Fruit fly (Drosophila melanogaster) whole organism, embryonic: ENCODE data around the gene Sec63.

Experiments
- Atf6 ChIP-seq: fragments of 200-800 bp; sonication (Bioruptor generic); IDR thresholded peaks from 2 replicates; pipeline ENCODE4 v1.3.6; 2022; ENCODE audit warnings: missing biosample characterization, missing genetic modification characterization
- CG10565 ChIP-seq: fragments of 200-800 bp; sonication (Bioruptor generic); optimal IDR thresholded peaks from 3 replicates; lab custom pipeline; 2016; ENCODE audit warnings: missing biosample characterization, mild to moderate bottlenecking, missing genetic modification characterization
- CG11398 ChIP-seq: fragments of 200-800 bp; sonication (Bioruptor generic); optimal IDR thresholded peaks from 2 replicates; lab custom pipeline; 2016; ENCODE audit warnings: missing biosample characterization, missing genetic modification characterization
- CG13287 ChIP-seq: fragments of 200-800 bp; sonication (Bioruptor generic); IDR thresholded peaks from 2 replicates; pipeline ENCODE4 v1.3.6; 2022; ENCODE audit warnings: missing biosample characterization, missing genetic modification characterization; ENCODE audit not compliant: partially characterized antibody
- CG13296 ChIP-seq: fragments of 200-800 bp; sonication (Bioruptor generic); optimal IDR thresholded peaks from 3 replicates; lab custom pipeline; 2018; ENCODE audit warnings: missing biosample characterization, mild to moderate bottlenecking, missing genetic modification characterization
- CG13624 ChIP-seq: fragments of 200-800 bp; sonication (Bioruptor generic); optimal IDR thresholded peaks from 2 replicates; lab custom pipeline; 2016; ENCODE audit warnings: missing biosample characterization, missing genetic modification characterization
- CG13894 ChIP-seq: fragments of 200-800 bp; sonication (Bioruptor generic); optimal IDR thresholded peaks from 3 replicates; lab custom pipeline; 2018; ENCODE audit warnings: missing biosample characterization, mild to moderate bottlenecking, missing genetic modification characterization, moderate library complexity
- CG1602 ChIP-seq: fragments of 200-800 bp; sonication (Bioruptor generic); optimal IDR thresholded peaks from 3 replicates; lab custom pipeline; 2016; ENCODE audit warnings: missing biosample characterization, missing genetic modification characterization
- CG16863 ChIP-seq: fragments of 200-800 bp; sonication (Bioruptor generic); optimal IDR thresholded peaks from 3 replicates; lab custom pipeline; 2016; ENCODE audit warnings: missing biosample characterization, missing genetic modification characterization
- CG31224 ChIP-seq: fragments of 200-800 bp; sonication (Bioruptor generic); IDR thresholded peaks from 2 replicates; pipeline ENCODE4 v1.3.6; 2022; ENCODE audit warnings: missing biosample characterization, missing genetic modification characterization
- CG31365 ChIP-seq: fragments of 200-800 bp; sonication (Bioruptor generic); optimal IDR thresholded peaks from 2 replicates; lab custom pipeline; 2018; ENCODE audit warnings: missing biosample characterization, mild to moderate bottlenecking, missing genetic modification characterization
- CG33213 ChIP-seq: fragments of 200-800 bp; sonication (Bioruptor generic); optimal IDR thresholded peaks from 3 replicates; lab custom pipeline; 2016; ENCODE audit warnings: missing biosample characterization, missing genetic modification characterization
- CG4360 ChIP-seq: fragments of 200-800 bp; sonication (Bioruptor generic); IDR thresholded peaks from 2 replicates; pipeline ENCODE4 v1.3.6; 2022; ENCODE audit warnings: missing biosample characterization, missing genetic modification characterization
- CG4707 ChIP-seq: fragments of 200-800 bp; sonication (Bioruptor generic); optimal IDR thresholded peaks from 2 replicates; lab custom pipeline; 2018; ENCODE audit warnings: missing biosample characterization, mild to moderate bottlenecking, missing genetic modification characterization, moderate library complexity
- CG6272 ChIP-seq: fragments of 200-800 bp; sonication (Bioruptor generic); IDR thresholded peaks from 2 replicates; pipeline ENCODE4 v1.3.6; 2022; ENCODE audit warnings: missing biosample characterization, missing genetic modification characterization
- CG7357 ChIP-seq: fragments of 200-800 bp; sonication (Bioruptor generic); IDR thresholded peaks from 3 replicates; pipeline ENCODE4 v1.3.6; 2022; ENCODE audit warnings: missing biosample characterization, missing genetic modification characterization
- CG8924 ChIP-seq: fragments of 200-800 bp; optimal IDR thresholded peaks from 3 replicates; lab custom pipeline; 2019; ENCODE audit warnings: missing biosample characterization, mild to moderate bottlenecking, missing genetic modification characterization, moderate library complexity
- CG9215 ChIP-seq: fragments of 200-800 bp; sonication (Bioruptor generic); IDR thresholded peaks from 2 replicates; pipeline ENCODE4 v1.3.6; 2022; ENCODE audit warnings: missing biosample characterization, missing genetic modification characterization
- CTCF ChIP-seq: fragments of 200-800 bp; sonication (Bioruptor generic); optimal IDR thresholded peaks from 2 replicates; lab custom pipeline; 2017; ENCODE audit warnings: missing biosample characterization, mild to moderate bottlenecking, missing genetic modification characterization, moderate library complexity
- Camta ChIP-seq: fragments of 200-800 bp; sonication (Bioruptor generic); optimal IDR thresholded peaks from 2 replicates; lab custom pipeline; 2016; ENCODE audit warnings: missing biosample characterization, missing genetic modification characterization
- Chrac-16 ChIP-seq: fragments of 200-800 bp; sonication (Bioruptor generic); optimal IDR thresholded peaks from 3 replicates; lab custom pipeline; 2016; ENCODE audit warnings: missing biosample characterization, missing genetic modification characterization
- Deaf1 ChIP-seq: fragments of 200-800 bp; optimal IDR thresholded peaks from 3 replicates; lab custom pipeline; 2019; ENCODE audit warnings: missing biosample characterization, mild to moderate bottlenecking, missing genetic modification characterization, moderate library complexity
- Dref ChIP-seq: fragments of 200-800 bp; sonication (Bioruptor generic); IDR thresholded peaks from 2 replicates; pipeline ENCODE4 v1.3.6; 2022; ENCODE audit warnings: missing biosample characterization, missing genetic modification characterization
- Elba2 ChIP-seq: fragments of 200-800 bp; sonication (Bioruptor generic); optimal IDR thresholded peaks from 3 replicates; lab custom pipeline; 2016; ENCODE audit warnings: missing biosample characterization, missing genetic modification characterization
- NK7.1 ChIP-seq: fragments of 200-800 bp; sonication (Bioruptor generic); optimal IDR thresholded peaks from 3 replicates; lab custom pipeline; 2016; ENCODE audit warnings: missing biosample characterization, missing genetic modification characterization
- Nf-YA ChIP-seq: fragments of 200-800 bp; sonication (Bioruptor generic); IDR thresholded peaks from 2 replicates; pipeline ENCODE4 v1.3.6; 2022; ENCODE audit warnings: missing biosample characterization, missing genetic modification characterization
- Xbp1 ChIP-seq: fragments of 200-800 bp; sonication (Bioruptor generic); optimal IDR thresholded peaks from 3 replicates; lab custom pipeline; 2016; ENCODE audit warnings: missing biosample characterization, mild to moderate bottlenecking, missing genetic modification characterization
- al ChIP-seq: fragments of 200-800 bp; sonication (Bioruptor generic); IDR thresholded peaks from 2 replicates; pipeline ENCODE4 v1.3.6; 2022; ENCODE audit warnings: missing biosample characterization, missing genetic modification characterization
- ap ChIP-seq: fragments of 200-800 bp; sonication (Bioruptor generic); IDR thresholded peaks from 2 replicates; pipeline ENCODE4 v1.3.6; 2022; ENCODE audit warnings: missing biosample characterization, missing genetic modification characterization
- cad ChIP-seq: fragments of >200 bp; optimal IDR thresholded peaks from 2 replicates; lab custom pipeline; 2017; ENCODE audit warnings: missing biosample characterization, missing genetic modification characterization
- chinmo ChIP-seq: fragments of 200-800 bp; sonication (Bioruptor generic); IDR thresholded peaks from 4 replicates; pipeline ENCODE4 v1.3.6; 2022; ENCODE audit warnings: missing biosample characterization, missing genetic modification characterization; ENCODE audit not compliant: partially characterized antibody
- danr ChIP-seq: fragments of 200-800 bp; sonication (Bioruptor generic); IDR thresholded peaks from 2 replicates; pipeline ENCODE4 v1.3.6; 2022; ENCODE audit warnings: missing biosample characterization, missing genetic modification characterization
- dm ChIP-seq: fragments of 200-800 bp; sonication (Bioruptor generic); optimal IDR thresholded peaks from 3 replicates; lab custom pipeline; 2016; ENCODE audit warnings: missing biosample characterization, missing genetic modification characterization
- en ChIP-seq: fragments of 200-800 bp; sonication (Bioruptor generic); optimal IDR thresholded peaks from 2 replicates; lab custom pipeline; 2016; ENCODE audit warnings: missing biosample characterization, missing genetic modification characterization
- ewg ChIP-seq: fragments of 200-800 bp; sonication (Bioruptor generic); optimal IDR thresholded peaks from 3 replicates; lab custom pipeline; 2017; ENCODE audit warnings: mild to moderate bottlenecking, missing biosample characterization, missing genetic modification reagents, missing genetic modification characterization
- fd102C ChIP-seq: fragments of 200-800 bp; sonication (Bioruptor generic); optimal IDR thresholded peaks from 2 replicates; lab custom pipeline; 2018; ENCODE audit warnings: missing biosample characterization, mild to moderate bottlenecking, missing genetic modification characterization, moderate library complexity
- hb ChIP-seq: fragments of 200-800 bp; sonication (Bioruptor generic); IDR thresholded peaks from 3 replicates; pipeline ENCODE4 v1.3.6; 2022; ENCODE audit warnings: missing biosample characterization, missing genetic modification characterization; ENCODE audit not compliant: partially characterized antibody
- jigr1 ChIP-seq: fragments of 200-800 bp; sonication (Bioruptor generic); IDR thresholded peaks from 3 replicates; pipeline ENCODE4 v1.3.6; 2022; ENCODE audit warnings: missing biosample characterization, missing genetic modification characterization
- klu ChIP-seq: fragments of 200-800 bp; sonication (Bioruptor generic); IDR thresholded peaks from 2 replicates; pipeline ENCODE4 v1.3.6; 2022; ENCODE audit warnings: missing biosample characterization, missing genetic modification characterization
- lilli ChIP-seq: fragments of 200-800 bp; sonication (Bioruptor generic); optimal IDR thresholded peaks from 3 replicates; lab custom pipeline; 2016; ENCODE audit warnings: missing biosample characterization, missing genetic modification characterization
- nerfin-2 ChIP-seq: fragments of 200-800 bp; sonication (Bioruptor generic); IDR thresholded peaks from 2 replicates; pipeline ENCODE4 v1.3.6; 2022; ENCODE audit warnings: missing biosample characterization, missing genetic modification characterization; ENCODE audit not compliant: partially characterized antibody
- otp ChIP-seq: fragments of 200-800 bp; sonication (Bioruptor generic); IDR thresholded peaks from 3 replicates; pipeline ENCODE4, ENCODE4 v1.3.6; 2022; ENCODE audit warnings: missing biosample characterization, missing genetic modification characterization
- pita ChIP-seq: fragments of 200-800 bp; sonication (Bioruptor generic); optimal IDR thresholded peaks from 2 replicates; lab custom pipeline; 2017; ENCODE audit warnings: missing biosample characterization, mild to moderate bottlenecking, missing genetic modification characterization
- pzg ChIP-seq: fragments of 200-800 bp; sonication (Bioruptor generic); optimal IDR thresholded peaks from 3 replicates; lab custom pipeline; 2018; ENCODE audit warnings: missing biosample characterization, mild to moderate bottlenecking, missing genetic modification characterization, moderate library complexity
- salm ChIP-seq: fragments of 200-800 bp; sonication (Bioruptor generic); optimal IDR thresholded peaks from 2 replicates; lab custom pipeline; 2018; ENCODE audit warnings: missing biosample characterization, mild to moderate bottlenecking, missing genetic modification characterization
- seq ChIP-seq: fragments of 200-800 bp; sonication (Bioruptor generic); IDR thresholded peaks from 2 replicates; pipeline ENCODE4 v1.3.6; 2022; ENCODE audit warnings: missing biosample characterization, missing genetic modification characterization
- sr ChIP-seq: fragments of 200-800 bp; sonication (Bioruptor generic); IDR thresholded peaks from 3 replicates; pipeline ENCODE4 v1.3.6; 2022; ENCODE audit warnings: missing biosample characterization, missing genetic modification characterization
- ttk ChIP-seq: fragments of 200-800 bp; sonication (Bioruptor generic); IDR thresholded peaks from 2 replicates; pipeline ENCODE4 v2.1.2; 2022; ENCODE audit warnings: missing biosample characterization, missing genetic modification characterization
- tup ChIP-seq: fragments of 200-800 bp; sonication (Bioruptor generic); optimal IDR thresholded peaks from 2 replicates; lab custom pipeline; 2016; ENCODE audit warnings: missing biosample characterization, mild to moderate bottlenecking, missing genetic modification characterization, moderate library complexity
- tx ChIP-seq: fragments of 200-800 bp; sonication (Bioruptor generic); optimal IDR thresholded peaks from 2 replicates; lab custom pipeline; 2016; ENCODE audit warnings: missing biosample characterization, missing genetic modification characterization
- z ChIP-seq: fragments of 200-800 bp; sonication (Bioruptor generic); IDR thresholded peaks from 3 replicates; pipeline ENCODE4 v1.3.6; 2022; ENCODE audit warnings: missing biosample characterization, missing genetic modification characterization
- zfh2 ChIP-seq: fragments of 200-800 bp; sonication (Bioruptor generic); optimal IDR thresholded peaks from 2 replicates; lab custom pipeline; 2016; ENCODE audit warnings: missing biosample characterization, missing genetic modification characterization

Sec63 gene

DNA sequence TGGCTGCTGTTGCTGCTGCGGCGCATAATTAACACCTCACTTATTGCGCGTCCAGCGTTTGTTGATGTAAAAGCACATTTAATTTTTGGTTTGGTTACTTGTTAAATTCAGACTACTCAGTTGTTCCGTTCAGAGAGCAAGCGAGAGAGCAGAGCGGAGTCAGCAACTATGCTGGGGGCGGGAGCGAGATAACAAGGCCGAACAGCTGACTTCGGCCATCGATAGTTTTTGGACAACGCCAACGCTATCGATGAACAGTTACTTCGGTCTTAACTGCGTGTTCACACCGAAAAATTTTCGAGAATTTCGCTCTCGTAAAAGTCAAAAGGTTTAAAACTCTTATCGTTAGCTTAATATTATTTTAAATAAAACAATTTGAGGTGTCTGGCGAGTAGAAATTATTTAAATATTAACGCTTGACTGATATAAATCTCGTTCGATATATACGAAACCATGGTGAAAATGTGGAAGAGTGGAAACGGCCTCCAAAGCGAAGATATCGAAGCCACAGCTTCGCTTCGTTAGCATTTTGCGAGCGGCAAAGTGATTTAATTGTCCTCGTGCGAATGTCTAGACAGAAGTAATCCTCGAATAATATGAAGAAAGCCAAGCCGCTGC, 21.1 kb downstream of the Sec63 start, which contains the start of the genes SMSr and smid (continued):
- TF ChIP-seq salm (tag; lab: Kevin White, UChicago) (no peak), CG1602 (GFP tag; lab: Kevin White, UChicago) (peak; percentile 61), chinmo (GFP tag; lab: Robert Waterston, UW) (peak; percentile 85; the same call in 3 of the 4 replicates), NK7.1 (no peak), pzg (peak; percentile 73), klu (GFP tag; lab: Robert Waterston, UW) (peak; percentile 69; the same call in 1 of the 2 replicates), cad (no peak), dm (peak; percentile 49), hb (GFP tag; lab: Robert Waterston, UW) (peak; percentile 84), danr (peak; percentile 50; the same call in 1 of the 2 replicates), CG7357 (GFP tag; lab: Robert Waterston, UW) (peak; percentile 99), CG9215 (no peak; the same call in 1 of the 2 replicates), tup (GFP tag; lab: Kevin White, UChicago) (peak; percentile 11), CG13287 (GFP tag; lab: Robert Waterston, UW) (peak; percentile 92), CG31224 (no peak), seq (GFP tag; lab: Robert Waterston, UW) (no peak), CG13624 (GFP tag; lab: Kevin White, UChicago) (peak; percentile 43), CG31365 (tag; lab: Kevin White, UChicago) (no peak), Camta (GFP tag; lab: Kevin White, UChicago) (peak; percentile 69), CG11398 (GFP tag; lab: Kevin White, UChicago) (no peak), jigr1 (GFP tag; lab: Robert Waterston, UW) (no peak), ewg (GFP tag; lab: Kevin White, UChicago) (peak; percentile 24), fd102C (no peak), Xbp1 (GFP tag; lab: Kevin White, UChicago) (peak; percentile 72), CG16863 (GFP tag; lab: Kevin White, UChicago) (peak; percentile 21), Atf6 (GFP tag; lab: Robert Waterston, UW) (peak; percentile 52; the same call in 1 of the 2 replicates), pita (no peak), al (GFP tag; lab: Robert Waterston, UW) (peak; percentile 64), Nf-YA (GFP tag; lab: Robert Waterston, UW) (0 out of 2 replicates have a peak, but pooled peaks have one; percentile 27), CG33213 (no peak), otp (GFP tag; lab: Robert Waterston, UW) (no peak), z (GFP tag; lab: Robert Waterston, UW) (no peak), tx (peak; percentile 60), en (no peak), CG4707 (no peak), CTCF (GFP tag; lab: Kevin White, UChicago) (peak; percentile 52), CG13296 (no peak), Elba2 (no peak), ap (GFP tag; lab: Robert Waterston, UW) (no peak), lilli (peak; percentile 81), ttk (GFP tag; lab: Robert Waterston, UW) (no peak), nerfin-2 (GFP tag; lab: Robert Waterston, UW) (peak; percentile 51), sr (GFP tag; lab: Robert Waterston, UW) (no peak), CG10565 (GFP tag; lab: Kevin White, UChicago) (no peak), Deaf1 (tag; lab: Kevin White, UChicago) (peak; percentile 72), CG4360 (GFP tag; lab: Robert Waterston, UW) (no peak), zfh2 (GFP tag; lab: Kevin White, UChicago) (peak; percentile 68), Chrac-16 (peak; percentile 54), CG8924 (tag; lab: Kevin White, UChicago) (peak; percentile 68), CG13894 (peak; percentile 27), Dref (GFP tag; lab: Robert Waterston, UW) (peak; percentile 78), CG6272 (no peak)
